Fruit fly (Drosophila melanogaster): Measurements from ENCODE around the gene Cpr72Eb.

Gene Cpr72Eb

dm6 chr3L:16408609-16409439 is 44.1 kb downstream of the Cpr72Eb start (continued):
- TF ChIP-seq mld (GFP tag; IDR thresholded peaks at IDR 0.05; ENCODE audit: partially characterized antibody), result no peak
- TF ChIP-seq bsh (GFP tag; optimal IDR thresholded peaks at IDR 0.05), result peak; percentile 32 to 61
- no peak for TF ChIP-seq CG12744 (GFP tag; optimal IDR thresholded peaks at IDR 0.05)
- no peak for TF ChIP-seq sug (tag; optimal IDR thresholded peaks at IDR 0.05)
- TF ChIP-seq ATbp (GFP tag; optimal IDR thresholded peaks at IDR 0.05), result peak; percentile 71
- TF ChIP-seq gsb (GFP tag; IDR thresholded peaks at IDR 0.05), result no peak
- TF ChIP-seq Mes4 (GFP tag; optimal IDR thresholded peaks at IDR 0.05), result peak; percentile 46
- TF ChIP-seq Atf6 (GFP tag; IDR thresholded peaks at IDR 0.05), result no peak
- no peak for TF ChIP-seq Doc3 (GFP tag; IDR thresholded peaks at IDR 0.05; ENCODE audit: partially characterized antibody)
- TF ChIP-seq Lpt (GFP tag; optimal IDR thresholded peaks at IDR 0.05), result no peak
- peak; percentile 82 for TF ChIP-seq Xrp1 (GFP tag; IDR thresholded peaks at IDR 0.05)
- TF ChIP-seq CG6854 (GFP tag; optimal IDR thresholded peaks at IDR 0.05), result no peak
- TF ChIP-seq ara (GFP tag; IDR thresholded peaks at IDR 0.05), result peak; percentile 41; the same call in 1 of the 2 replicates
- no peak for TF ChIP-seq pita (GFP tag; optimal IDR thresholded peaks at IDR 0.05)
- no peak for TF ChIP-seq toy (GFP tag; IDR thresholded peaks at IDR 0.05)
- TF ChIP-seq Ada2b (GFP tag; IDR thresholded peaks at IDR 0.05), result no peak
- TF ChIP-seq Vsx1 (GFP tag; optimal IDR thresholded peaks at IDR 0.05), result peak; percentile 52
- 0 out of 2 replicates have a peak, but pooled peaks have one; percentile 27 for TF ChIP-seq CG17328 (GFP tag; IDR thresholded peaks at IDR 0.05)
- TF ChIP-seq gcm (GFP tag; optimal IDR thresholded peaks at IDR 0.05), result peak; percentile 59
- no peak for TF ChIP-seq sisA (GFP tag; IDR thresholded peaks at IDR 0.05)
- peak; percentile 37 for TF ChIP-seq dm (GFP tag; optimal IDR thresholded peaks at IDR 0.05)
- no peak for TF ChIP-seq CG14014 (GFP tag; IDR thresholded peaks at IDR 0.05)
- peak; percentile 37 for TF ChIP-seq CG4820 (GFP tag; optimal IDR thresholded peaks at IDR 0.05)
- no peak for TF ChIP-seq CG7928 (GFP tag; optimal IDR thresholded peaks at IDR 0.05)
- TF ChIP-seq BEAF-32 (GFP tag; optimal IDR thresholded peaks at IDR 0.05), result no peak
- TF ChIP-seq her (GFP tag; optimal IDR thresholded peaks at IDR 0.05), result peak; percentile 26
- TF ChIP-seq zen (tag; optimal IDR thresholded peaks at IDR 0.05), result peak; percentile 37
- TF ChIP-seq nmo (GFP tag; optimal IDR thresholded peaks at IDR 0.05), result no peak
- no peak for TF ChIP-seq CG6683 (GFP tag; optimal IDR thresholded peaks at IDR 0.05)
- TF ChIP-seq CG15601 (tag; optimal IDR thresholded peaks at IDR 0.05), result peak; percentile 44
- no peak for TF ChIP-seq Dfd (GFP tag; optimal IDR thresholded peaks at IDR 0.05)
- TF ChIP-seq zfh2 (GFP tag; optimal IDR thresholded peaks at IDR 0.05), result no peak
- TF ChIP-seq CG4328 (GFP tag; optimal IDR thresholded peaks at IDR 0.05), result peak; percentile 56
- TF ChIP-seq salm (tag; optimal IDR thresholded peaks at IDR 0.05), result no peak
- no peak for TF ChIP-seq tna (GFP tag; IDR thresholded peaks at IDR 0.05; ENCODE audit: partially characterized antibody)
- no peak for TF ChIP-seq Hmr (GFP tag; optimal IDR thresholded peaks at IDR 0.05)
- no peak for TF ChIP-seq gcm2 (GFP tag; optimal IDR thresholded peaks at IDR 0.05)
- peak; percentile 78; the same call in 1 of the 2 replicates for TF ChIP-seq chm (GFP tag; IDR thresholded peaks at IDR 0.05)
- peak; percentile 72 for TF ChIP-seq CG3407 (GFP tag; optimal IDR thresholded peaks at IDR 0.05)
- no peak for TF ChIP-seq CG12155 (GFP tag; optimal IDR thresholded peaks at IDR 0.05)
- TF ChIP-seq fd102C (GFP tag; optimal IDR thresholded peaks at IDR 0.05), result peak; percentile 95
- no peak for TF ChIP-seq al (GFP tag; IDR thresholded peaks at IDR 0.05)
- TF ChIP-seq ttk (GFP tag; IDR thresholded peaks at IDR 0.05), result no peak
- TF ChIP-seq maf-S (GFP tag; optimal IDR thresholded peaks at IDR 0.05), result no peak
- peak; percentile 75 for TF ChIP-seq CG2202 (tag; optimal IDR thresholded peaks at IDR 0.05)
- peak; percentile 14 for TF ChIP-seq trem (tag; optimal IDR thresholded peaks at IDR 0.05)
- no peak for TF ChIP-seq Rx (GFP tag; IDR thresholded peaks at IDR 0.05)
- no peak for TF ChIP-seq Ets97D (GFP tag; optimal IDR thresholded peaks at IDR 0.05)
- no peak for TF ChIP-seq sr (GFP tag; IDR thresholded peaks at IDR 0.05)
- TF ChIP-seq chif (GFP tag; optimal IDR thresholded peaks at IDR 0.05), result peak; percentile 29 to 62
